Worm (Caenorhabditis elegans) whole organism, late embryonic: Measurements from ENCODE around the gene Y60A3A.21.

Source experiments
- C08G9.2 ChIP-seq: sonication (generic microtip); optimal IDR thresholded peaks from 2 replicates; lab custom pipeline; 2016; ENCODE audit warnings: mild to moderate bottlenecking, missing genetic modification characterization, moderate library complexity, missing compliant biosample characterization
- C38D4.7 ChIP-seq: fragments of 200-800 bp; sonication (Bioruptor generic); optimal IDR thresholded peaks from 2 replicates; lab custom pipeline; 2018; ENCODE audit warnings: mild to moderate bottlenecking, missing genetic modification characterization, moderate library complexity, missing compliant biosample characterization
- F13H6.1 ChIP-seq: sonication (generic microtip); optimal IDR thresholded peaks from 2 replicates; lab custom pipeline; 2016; ENCODE audit warnings: missing genetic modification characterization, missing compliant biosample characterization
- ama-1 ChIP-seq: fragments of 150-350 bp; optimal IDR thresholded peaks from 2 replicates; lab custom pipeline; 2014
- fkh-6 ChIP-seq: sonication (generic microtip); optimal IDR thresholded peaks from 2 replicates; lab custom pipeline; 2016; ENCODE audit warnings: missing genetic modification characterization, missing compliant biosample characterization
- lin-11 ChIP-seq: fragments of 200-800 bp; sonication (Bioruptor generic); optimal IDR thresholded peaks from 2 replicates; lab custom pipeline; 2018; ENCODE audit warnings: mild to moderate bottlenecking, missing genetic modification characterization, missing compliant biosample characterization
- nhr-232 ChIP-seq: sonication (generic microtip); optimal IDR thresholded peaks from 2 replicates; lab custom pipeline; 2016; ENCODE audit warnings: missing genetic modification characterization, missing compliant biosample characterization
- tbx-2 ChIP-seq: sonication (generic microtip); optimal IDR thresholded peaks from 2 replicates; lab custom pipeline; 2016; ENCODE audit warnings: missing genetic modification characterization, missing compliant biosample characterization
- ttx-3 ChIP-seq: sonication (generic microtip); optimal IDR thresholded peaks from 2 replicates; lab custom pipeline; 2016; ENCODE audit warnings: missing genetic modification reagents, missing genetic modification characterization, missing compliant biosample characterization

- TF ChIP-seq lin-11 (tag; lab: Kevin White, UChicago) = no peak
- TF ChIP-seq F13H6.1 (tag; lab: Kevin White, UChicago) = no peak
- no peak for TF ChIP-seq tbx-2
- TF ChIP-seq ama-1 (lab: Kevin White, UChicago) = no peak
- no peak for TF ChIP-seq C08G9.2 (tag; lab: Kevin White, UChicago)
- no peak for TF ChIP-seq nhr-232 (tag; lab: Kevin White, UChicago)
- TF ChIP-seq C38D4.7 = no peak
- TF ChIP-seq fkh-6 = no peak
- TF ChIP-seq ttx-3 = no peak
These were observed 12.7 kb upstream of the Y60A3A.21 start for ce11 chrV:19999100-19999499.
